Worm (Caenorhabditis elegans): ENCODE data around the gene daf-4.

Gene daf-4

ce11 chrIII:5591668-5592149 lies 33.2 kb upstream of the daf-4 start, which contains the start of the genes ddx-15 and ucr-1 (continued):
- TF ChIP-seq lsy-27 (tag; optimal IDR thresholded peaks at IDR 0.05; ENCODE audit: borderline replicate concordance, insufficient read depth) (no peak), cebp-2 (GFP tag; IDR thresholded peaks at IDR 0.05) (no peak), efl-1 (GFP tag; optimal IDR thresholded peaks at IDR 0.05) (peak; percentile 40), Y53G8AR.9 (GFP tag; conservative IDR thresholded peaks at IDR 0.05) (no peak), egrh-3 (GFP tag; IDR thresholded peaks at IDR 0.05) (no peak), K11D2.4 (GFP tag; IDR thresholded peaks at IDR 0.05) (no peak), F23B12.7 (tag; optimal IDR thresholded peaks at IDR 0.05; ENCODE audit: insufficient read depth) (peak; percentile 47), nhr-90 (tag; optimal IDR thresholded peaks at IDR 0.05) (no peak), B0019.2 (GFP tag; conservative IDR thresholded peaks at IDR 0.05) (peak; percentile 52; the same call in 1 of the 2 replicates), nhr-120 (GFP tag; IDR thresholded peaks at IDR 0.05) (no peak), ztf-22 (GFP tag; optimal IDR thresholded peaks at IDR 0.05) (no peak), hrde-1 (tag; optimal IDR thresholded peaks at IDR 0.05; ENCODE audit: borderline replicate concordance) (no peak), ekl-4 (GFP tag; IDR thresholded peaks at IDR 0.05) (no peak), lin-35 (GFP tag; optimal IDR thresholded peaks at IDR 0.05) (peak in 1 of 3 experiments; percentile 36), egl-18 (GFP tag; IDR thresholded peaks at IDR 0.05) (no peak), Y95B8A.8 (GFP tag; IDR thresholded peaks at IDR 0.05) (no peak), F33H1.4 (GFP tag; IDR thresholded peaks at IDR 0.05) (peak; percentile 96), nfyb-1 (GFP tag; IDR thresholded peaks at IDR 0.05) (no peak), ceh-27 (GFP tag; optimal IDR thresholded peaks at IDR 0.05) (no peak), snpc-1.3 (tag; optimal IDR thresholded peaks at IDR 0.05; ENCODE audit: insufficient read depth) (no peak), F57C9.4 (tag; optimal IDR thresholded peaks at IDR 0.05) (no peak), aptf-2 (GFP tag; conservative IDR thresholded peaks at IDR 0.05) (no peak), F52B5.7 (tag; optimal IDR thresholded peaks at IDR 0.05) (no peak), sdz-38 (tag; optimal IDR thresholded peaks at IDR 0.05) (no peak), attf-3 (GFP tag; conservative IDR thresholded peaks at IDR 0.05) (peak; percentile 51; the same call in 1 of the 2 replicates), ztf-3 (GFP tag; optimal IDR thresholded peaks at IDR 0.05) (no peak), repo-1 (tag; optimal IDR thresholded peaks at IDR 0.05) (no peak), B0035.1 (tag; optimal IDR thresholded peaks at IDR 0.05) (no peak), Y79H2A.3 (GFP tag; conservative IDR thresholded peaks at IDR 0.05) (no peak), let-526 (GFP tag; IDR thresholded peaks at IDR 0.05) (no peak), fkh-3 (tag; optimal IDR thresholded peaks at IDR 0.05) (no peak), snpc-4 (GFP tag; optimal IDR thresholded peaks at IDR 0.05) (no peak), snpc-4 (tag; optimal IDR thresholded peaks at IDR 0.05) (peak in 2 of 4 experiments; percentile 1 to 45), ccch-3 (GFP tag; optimal IDR thresholded peaks at IDR 0.05) (no peak), sea-2 (GFP tag; IDR thresholded peaks at IDR 0.05) (no peak), egl-44 (GFP tag; IDR thresholded peaks at IDR 0.05) (no peak), hlh-26 (GFP tag; conservative IDR thresholded peaks at IDR 0.05) (no peak), gei-17 (GFP tag; optimal IDR thresholded peaks at IDR 0.05) (no peak), hsf-1 (GFP tag; IDR thresholded peaks at IDR 0.05) (no peak), T07F8.4 (tag; optimal IDR thresholded peaks at IDR 0.05) (no peak), B0336.3 (GFP tag; IDR thresholded peaks at IDR 0.05) (no peak), C17E4.6 (GFP tag; IDR thresholded peaks at IDR 0.05) (no peak), ztf-18 (tag; optimal IDR thresholded peaks at IDR 0.05) (peak; percentile 4), madf-8 (GFP tag; conservative IDR thresholded peaks at IDR 0.05) (peak; percentile 31; the same call in 1 of the 2 replicates), mcd-1 (GFP tag; IDR thresholded peaks at IDR 0.05) (peak; percentile 74), Y53F4B.3 (GFP tag; IDR thresholded peaks at IDR 0.05) (no peak), somi-1 (GFP tag; optimal IDR thresholded peaks at IDR 0.05) (no peak), F57A8.1 (GFP tag; optimal IDR thresholded peaks at IDR 0.05) (no peak)

Measured in whole organism, young adult.